Worm (Caenorhabditis elegans): ENCODE results near the gene mics-1.

The mics-1 gene

ce11 chrV:10568496-10568895, 9.6 kb downstream of the mics-1 start:
- TF ChIP-seq lin-11 (tag; optimal IDR thresholded peaks at IDR 0.05): no peak
- no peak for TF ChIP-seq ahr-1 (tag; optimal IDR thresholded peaks at IDR 0.05)
- TF ChIP-seq ceh-22 (tag; optimal IDR thresholded peaks at IDR 0.05): no peak
- TF ChIP-seq sox-4 (tag; optimal IDR thresholded peaks at IDR 0.05): no peak
- no peak for TF ChIP-seq pros-1 (tag; optimal IDR thresholded peaks at IDR 0.05)
- TF ChIP-seq C08G9.2 (tag; optimal IDR thresholded peaks at IDR 0.05): no peak
- TF ChIP-seq unc-86 (tag; optimal IDR thresholded peaks at IDR 0.05): no peak
- TF ChIP-seq ceh-9 (tag; optimal IDR thresholded peaks at IDR 0.05): no peak
- no peak for TF ChIP-seq sox-2 (GFP tag; IDR thresholded peaks at IDR 0.05)
- no peak for TF ChIP-seq pqm-1 (tag; optimal IDR thresholded peaks at IDR 0.05)
- TF ChIP-seq tbx-2 (tag; optimal IDR thresholded peaks at IDR 0.05): no peak
- no peak for TF ChIP-seq elt-2 (tag; optimal IDR thresholded peaks at IDR 0.05)

- TF ChIP-seq odd-2 (tag; optimal IDR thresholded peaks at IDR 0.05) (no peak), K09A11.1 (tag; optimal IDR thresholded peaks at IDR 0.05; ENCODE audit: insufficient read depth) (no peak), ceh-45 (GFP tag; IDR thresholded peaks at IDR 0.05) (no peak), ztf-16 (tag; optimal IDR thresholded peaks at IDR 0.05) (no peak), pat-9 (tag; optimal IDR thresholded peaks at IDR 0.05) (no peak), ceh-34 (tag; optimal IDR thresholded peaks at IDR 0.05) (no peak), gmeb-2 (tag; optimal IDR thresholded peaks at IDR 0.05) (no peak), nhr-11 (tag; optimal IDR thresholded peaks at IDR 0.05) (no peak), madf-2 (tag; optimal IDR thresholded peaks at IDR 0.05) (no peak), rnt-1 (tag; optimal IDR thresholded peaks at IDR 0.05) (no peak), mec-3 (tag; optimal IDR thresholded peaks at IDR 0.05; ENCODE audit: borderline replicate concordance) (no peak)
These were observed 13.2 kb downstream of the mics-1 start, which contains the start of gene cat-4 for ce11 chrV:10564830-10565365. cat-4 (plus strand) TSS chrV:10564880.

ce11 chrV:10564140-10564539, 14.0 kb downstream of the mics-1 start:
- TF ChIP-seq ceh-6 (GFP tag; optimal IDR thresholded peaks at IDR 0.05) (no peak), npax-4 (tag; optimal IDR thresholded peaks at IDR 0.05) (no peak), ceh-31 (tag; optimal IDR thresholded peaks at IDR 0.05) (no peak), eyg-1 (tag; optimal IDR thresholded peaks at IDR 0.05) (no peak), dve-1 (tag; optimal IDR thresholded peaks at IDR 0.05) (no peak), ceh-22 (tag; optimal IDR thresholded peaks at IDR 0.05) (no peak), hlh-13 (GFP tag; optimal IDR thresholded peaks at IDR 0.05) (no peak), ceh-18 (tag; optimal IDR thresholded peaks at IDR 0.05) (no peak), ttx-3 (tag; optimal IDR thresholded peaks at IDR 0.05) (no peak)

ce11 chrV:10562817-10563216, 15.3 kb downstream of the mics-1 start:
- TF ChIP-seq nhr-232 (tag; optimal IDR thresholded peaks at IDR 0.05) (no peak), fkh-10 (GFP tag; optimal IDR thresholded peaks at IDR 0.05) (no peak), gmeb-2 (tag; optimal IDR thresholded peaks at IDR 0.05) (no peak), unc-55 (GFP tag; optimal IDR thresholded peaks at IDR 0.05) (no peak), pat-9 (tag; optimal IDR thresholded peaks at IDR 0.05) (no peak), pqm-1 (tag; optimal IDR thresholded peaks at IDR 0.05) (no peak), odd-2 (tag; optimal IDR thresholded peaks at IDR 0.05) (no peak)

- peak; percentile 50 for TF ChIP-seq elt-4 (tag; optimal IDR thresholded peaks at IDR 0.05)
- TF ChIP-seq fkh-6 (tag; optimal IDR thresholded peaks at IDR 0.05): no peak
These were observed 16.5 kb downstream of the mics-1 start for ce11 chrV:10561632-10562031.

Measured in whole organism, late embryonic.